Fruit fly (Drosophila melanogaster) whole organism, adult: ENCODE data around the gene CG5934.
A peak's percentile ranks its signal among the peaks of the same experiment; 100 is the strongest.

Experiments used
- CG11617 ChIP-seq: fragments of 200-800 bp; sonication (Bioruptor generic); optimal IDR thresholded peaks from 2 replicates; lab custom pipeline; 2017; ENCODE audit warnings: mild to moderate bottlenecking, missing biosample characterization, missing genetic modification reagents, missing genetic modification characterization
- CG12768 ChIP-seq: fragments of 200-800 bp; sonication (Bioruptor generic); optimal IDR thresholded peaks from 2 replicates; lab custom pipeline; 2017; ENCODE audit warnings: missing biosample characterization, missing genetic modification characterization, mild to moderate bottlenecking, moderate library complexity, missing genetic modification reagents
- CG14711 ChIP-seq: fragments of 200-800 bp; sonication (Bioruptor generic); optimal IDR thresholded peaks from 2 replicates; lab custom pipeline; 2018; ENCODE audit warnings: missing biosample characterization, mild to moderate bottlenecking, missing genetic modification characterization, moderate library complexity
- CG1620 ChIP-seq: fragments of 200-800 bp; sonication (Bioruptor generic); optimal IDR thresholded peaks from 2 replicates; lab custom pipeline; 2016; ENCODE audit warnings: missing biosample characterization, missing genetic modification characterization
- CG33017 ChIP-seq: fragments of 200-800 bp; sonication (Bioruptor generic); optimal IDR thresholded peaks from 2 replicates; lab custom pipeline; 2018; ENCODE audit warnings: missing biosample characterization, mild to moderate bottlenecking, missing genetic modification characterization, moderate library complexity
- CG5204 ChIP-seq: fragments of 200-800 bp; sonication (Bioruptor generic); optimal IDR thresholded peaks from 2 replicates; lab custom pipeline; 2016; ENCODE audit warnings: missing biosample characterization, missing genetic modification characterization
- CG7045 ChIP-seq: fragments of 200-800 bp; sonication (Bioruptor generic); optimal IDR thresholded peaks from 2 replicates; lab custom pipeline; 2017; ENCODE audit warnings: missing biosample characterization, mild to moderate bottlenecking, missing genetic modification characterization
- CG7101 ChIP-seq: fragments of 200-800 bp; sonication (Bioruptor generic); optimal IDR thresholded peaks from 2 replicates; lab custom pipeline; 2018; ENCODE audit warnings: missing biosample characterization, mild to moderate bottlenecking, missing genetic modification characterization, moderate library complexity
- Clk ChIP-seq: fragments of 200-800 bp; sonication (Bioruptor generic); optimal IDR thresholded peaks from 2 replicates; lab custom pipeline; 2017; ENCODE audit warnings: missing biosample characterization, missing genetic modification characterization
- Crg-1 ChIP-seq: fragments of 200-800 bp; sonication (Bioruptor generic); optimal IDR thresholded peaks from 2 replicates; lab custom pipeline; 2016; ENCODE audit warnings: missing biosample characterization, missing genetic modification characterization
- Hr96 ChIP-seq: fragments of 200-800 bp; sonication (Bioruptor generic); optimal IDR thresholded peaks from 2 replicates; lab custom pipeline; 2016; ENCODE audit warnings: missing biosample characterization, missing genetic modification characterization
- Mnt ChIP-seq: fragments of 200-800 bp; sonication (Bioruptor generic); optimal IDR thresholded peaks from 2 replicates; lab custom pipeline; 2016; ENCODE audit warnings: missing biosample characterization, mild to moderate bottlenecking, missing genetic modification characterization
- bab1 ChIP-seq: fragments of 200-800 bp; sonication (Bioruptor generic); optimal IDR thresholded peaks from 3 replicates; lab custom pipeline; 2019; ENCODE audit warnings: missing biosample characterization, mild to moderate bottlenecking, missing genetic modification characterization, moderate library complexity
- cic ChIP-seq: fragments of 200-800 bp; sonication (Bioruptor generic); optimal IDR thresholded peaks from 2 replicates; lab custom pipeline; 2017; ENCODE audit warnings: missing biosample characterization, mild to moderate bottlenecking, missing genetic modification characterization, moderate library complexity
- cnc ChIP-seq, 2 experiments: fragments of >200 bp; optimal IDR thresholded peaks; 2 replicates each; lab custom pipeline; 2017
- kay ChIP-seq: fragments of 200-800 bp; sonication (Bioruptor generic); peaks from one replicate; lab custom pipeline; 2016; ENCODE audit warnings: missing biosample characterization, missing genetic modification characterization, borderline replicate concordance
- ovo ChIP-seq: fragments of 200-800 bp; sonication (Bioruptor generic); optimal IDR thresholded peaks from 2 replicates; lab custom pipeline; 2016; ENCODE audit warnings: missing biosample characterization, missing genetic modification characterization
- pad ChIP-seq: fragments of 200-800 bp; sonication (Bioruptor generic); optimal IDR thresholded peaks from 3 replicates; lab custom pipeline; 2017; ENCODE audit warnings: missing biosample characterization, missing genetic modification characterization, mild to moderate bottlenecking, moderate library complexity, missing genetic modification reagents
- tj ChIP-seq: fragments of 200-800 bp; sonication (Bioruptor generic); optimal IDR thresholded peaks from 3 replicates; lab custom pipeline; 2017; ENCODE audit warnings: missing biosample characterization, mild to moderate bottlenecking, missing genetic modification characterization, moderate library complexity
- toe ChIP-seq: fragments of 200-800 bp; sonication (Bioruptor generic); optimal IDR thresholded peaks from 2 replicates; lab custom pipeline; 2016; ENCODE audit warnings: missing biosample characterization, missing genetic modification characterization

The CG5934 gene

dm6 chr3R:27288202-27289135 is 15.0 kb downstream of the CG5934 start, which contains the start of the genes bigmax and Hmu:
Gene bigmax, minus strand, starts transcription at chr3R:27288526.
Gene Hmu, plus strand, starts transcription at chr3R:27288769.
- TF ChIP-seq CG7045 (GFP tag; lab: Kevin White, UChicago) (peak; percentile 79), tj (peak; percentile 96), CG5204 (peak; percentile 74), CG12768 (GFP tag; lab: Kevin White, UChicago) (peak; percentile 34), CG11617 (peak; percentile 71), Hr96 (GFP tag; lab: Kevin White, UChicago) (peak; percentile 77), Crg-1 (GFP tag; lab: Kevin White, UChicago) (peak; percentile 71), cnc (optimal IDR thresholded peaks at IDR 0.05; lab: Kevin White, UChicago) (peak in 1 of 2 experiments; percentile 72), CG33017 (tag; lab: Kevin White, UChicago) (peak; percentile 50), Clk (peak; percentile 70), CG1620 (GFP tag; lab: Kevin White, UChicago) (peak; percentile 81), bab1 (GFP tag; lab: Kevin White, UChicago) (peak; percentile 80), CG14711 (peak; percentile 73), toe (GFP tag; lab: Kevin White, UChicago) (peak; percentile 89), pad (GFP tag; lab: Kevin White, UChicago) (peak; percentile 56), kay (GFP tag; lab: Kevin White, UChicago) (no peak), CG7101 (tag; lab: Kevin White, UChicago) (peak; percentile 78), Mnt (GFP tag; lab: Kevin White, UChicago) (peak; percentile 83), cic (GFP tag; lab: Kevin White, UChicago) (peak; percentile 78), ovo (GFP tag; lab: Kevin White, UChicago) (no peak)

dm6 chr3R:27289638-27290037 is 16.1 kb downstream of the CG5934 start:
- TF ChIP-seq CG14711, result peak; percentile 1
- no peak for TF ChIP-seq kay (GFP tag; lab: Kevin White, UChicago)
- no peak for TF ChIP-seq CG7045 (GFP tag; lab: Kevin White, UChicago)
- peak; percentile 7 for TF ChIP-seq CG7101 (tag; lab: Kevin White, UChicago)
- peak; percentile 19 for TF ChIP-seq CG33017 (tag; lab: Kevin White, UChicago)
- no peak for TF ChIP-seq pad (GFP tag; lab: Kevin White, UChicago)
- TF ChIP-seq CG12768 (GFP tag; lab: Kevin White, UChicago), result no peak
- TF ChIP-seq cnc (optimal IDR thresholded peaks at IDR 0.05; lab: Kevin White, UChicago), result no peak

- peak; percentile 5 for TF ChIP-seq bab1 (GFP tag; lab: Kevin White, UChicago)
- peak; percentile 53 for TF ChIP-seq CG5204
- no peak for TF ChIP-seq Hr96 (GFP tag; lab: Kevin White, UChicago)
- TF ChIP-seq CG11617, result peak; percentile 68
- no peak for TF ChIP-seq Mnt (GFP tag; lab: Kevin White, UChicago)
- no peak for TF ChIP-seq Crg-1 (GFP tag; lab: Kevin White, UChicago)
- peak; percentile 38 for TF ChIP-seq CG7045 (GFP tag; lab: Kevin White, UChicago)
- TF ChIP-seq CG1620 (GFP tag; lab: Kevin White, UChicago), result peak; percentile 3
- TF ChIP-seq CG33017 (tag; lab: Kevin White, UChicago), result peak; percentile 49
- TF ChIP-seq kay (GFP tag; lab: Kevin White, UChicago), result no peak
- peak; percentile 32 for TF ChIP-seq toe (GFP tag; lab: Kevin White, UChicago)
- peak; percentile 7 for TF ChIP-seq Clk
- TF ChIP-seq pad (GFP tag; lab: Kevin White, UChicago), result peak; percentile 24
- no peak for TF ChIP-seq cnc (optimal IDR thresholded peaks at IDR 0.05; lab: Kevin White, UChicago)
- TF ChIP-seq ovo (GFP tag; lab: Kevin White, UChicago), result peak; percentile 47
- TF ChIP-seq tj, result peak; percentile 30
- peak; percentile 69 for TF ChIP-seq CG14711
- TF ChIP-seq cic (GFP tag; lab: Kevin White, UChicago), result no peak
- TF ChIP-seq CG7101 (tag; lab: Kevin White, UChicago), result peak; percentile 71
- TF ChIP-seq CG12768 (GFP tag; lab: Kevin White, UChicago), result peak; percentile 57
Measured at dm6 chr3R:27292159-27292880, 18.8 kb downstream of the CG5934 start, which contains the start of gene CG3348. Gene CG3348, minus strand, starts transcription at chr3R:27292209.

DNA sequence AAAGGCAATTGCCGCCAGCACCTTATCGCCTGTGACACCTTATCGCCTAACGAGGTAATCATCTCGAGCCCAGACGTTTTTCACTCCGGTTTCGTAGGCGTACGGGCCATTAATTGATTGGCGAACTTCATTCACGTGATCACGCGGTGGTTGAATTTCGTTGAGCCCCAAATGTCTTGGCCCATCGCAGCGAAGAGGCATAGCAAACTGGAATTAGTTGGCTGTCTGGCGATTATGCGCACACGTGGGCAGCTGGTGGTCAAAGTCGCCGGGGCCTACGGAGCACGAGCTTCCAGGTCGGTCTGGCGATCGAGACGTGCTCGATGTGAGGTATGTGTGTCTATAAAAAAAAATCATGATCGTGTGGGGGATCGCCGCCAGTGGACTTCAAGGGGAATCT is 19.6 kb downstream of the CG5934 start:
- TF ChIP-seq Clk (no peak), pad (GFP tag; lab: Kevin White, UChicago) (no peak), CG11617 (no peak), CG7045 (GFP tag; lab: Kevin White, UChicago) (no peak), Mnt (GFP tag; lab: Kevin White, UChicago) (no peak), CG14711 (no peak), CG33017 (tag; lab: Kevin White, UChicago) (no peak)

DNA sequence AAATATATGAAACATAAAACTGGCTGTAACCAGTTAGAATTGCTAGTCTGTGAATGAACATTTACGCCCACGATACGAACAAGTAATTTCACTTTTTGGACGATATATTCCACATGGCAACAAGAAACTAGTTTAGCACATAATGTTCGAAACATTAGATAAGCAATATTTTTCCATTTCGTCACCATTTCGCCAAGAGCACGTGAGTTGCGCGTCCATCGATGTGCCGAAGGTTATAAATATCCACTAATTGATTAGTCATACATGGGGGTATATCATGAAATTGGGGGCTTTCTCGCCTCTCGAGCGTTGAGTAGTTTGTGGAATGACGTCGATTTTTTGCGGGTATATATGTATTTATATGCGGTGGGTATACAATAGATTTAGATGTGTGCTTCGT is 20.6 kb downstream of the CG5934 start:
- TF ChIP-seq Mnt (GFP tag; lab: Kevin White, UChicago), result no peak
- no peak for TF ChIP-seq toe (GFP tag; lab: Kevin White, UChicago)
- TF ChIP-seq CG33017 (tag; lab: Kevin White, UChicago), result no peak
- no peak for TF ChIP-seq CG1620 (GFP tag; lab: Kevin White, UChicago)
- no peak for TF ChIP-seq CG14711
- no peak for TF ChIP-seq ovo (GFP tag; lab: Kevin White, UChicago)
- no peak for TF ChIP-seq Crg-1 (GFP tag; lab: Kevin White, UChicago)
